Worm (Caenorhabditis elegans) whole organism, L3 larva: ENCODE results near the gene prx-2.

ENCODE experiments used
- R02D3.7 ChIP-seq: fragments of 150-350 bp; optimal IDR thresholded peaks from 2 replicates; lab custom pipeline; 2014; ENCODE audit warnings: missing biosample characterization, missing genetic modification characterization
- ceh-28 ChIP-seq: fragments of 150-350 bp; optimal IDR thresholded peaks from 2 replicates; lab custom pipeline; 2014; ENCODE audit warnings: missing biosample characterization, missing genetic modification reagents, missing genetic modification characterization
- elt-1 ChIP-seq: fragments of 150-350 bp; optimal IDR thresholded peaks from 2 replicates; lab custom pipeline; 2014; ENCODE audit warnings: missing biosample characterization, missing genetic modification characterization
- hmg-11 ChIP-seq: sonication (generic microtip); optimal IDR thresholded peaks from 2 replicates; lab custom pipeline; 2016; ENCODE audit warnings: missing genetic modification characterization, missing compliant biosample characterization
- snpc-4 ChIP-seq: fragments of 150-350 bp; optimal IDR thresholded peaks from 2 replicates; lab custom pipeline; 2014; ENCODE audit warnings: missing biosample characterization, missing genetic modification characterization
- unc-39 ChIP-seq: sonication (generic microtip); optimal IDR thresholded peaks from 4 replicates; lab custom pipeline; 2017; ENCODE audit warnings: missing biosample characterization, missing genetic modification characterization

DNA sequence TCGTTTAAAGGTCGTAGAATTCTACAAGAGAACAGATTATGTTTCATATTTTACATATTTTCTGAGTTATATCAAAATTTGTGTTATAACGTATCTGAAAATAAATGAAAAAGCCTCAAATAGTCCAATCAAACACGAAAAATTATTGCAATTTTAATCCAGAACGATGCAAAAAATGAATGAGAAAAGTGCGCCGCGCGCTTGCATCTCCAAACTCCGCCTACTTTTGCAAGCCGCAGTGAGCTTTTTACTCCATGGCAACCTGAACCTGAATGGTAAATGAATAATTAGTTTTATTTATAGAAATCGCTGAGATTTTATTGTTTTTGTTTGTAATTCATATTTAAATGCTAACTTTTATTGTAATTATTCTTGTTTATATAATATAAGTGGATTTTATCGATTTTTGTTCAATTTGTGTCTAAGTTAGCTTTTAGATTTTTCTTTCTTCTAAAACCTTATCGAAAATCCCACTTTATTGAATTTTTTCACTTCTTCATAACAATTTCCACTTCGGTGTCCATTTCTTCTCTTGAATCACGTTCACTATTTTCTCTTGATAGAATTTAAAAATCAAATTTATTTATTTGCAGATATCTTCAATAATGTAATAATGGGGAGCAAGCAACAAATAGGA lies 12.3 kb downstream of the prx-2 start, which contains the start of gene ZK809.5:
- TF ChIP-seq unc-39 (tag; lab: Kevin White, UChicago) = no peak
- TF ChIP-seq snpc-4 = no peak
- peak; percentile 34 for TF ChIP-seq hmg-11 (tag; lab: Kevin White, UChicago)
- TF ChIP-seq R02D3.7 (tag; lab: Kevin White, UChicago) = no peak
- TF ChIP-seq elt-1 (tag; lab: Kevin White, UChicago) = no peak
- TF ChIP-seq ceh-28 (tag; lab: Kevin White, UChicago) = no peak
